Fruit fly (Drosophila melanogaster): ENCODE results near the gene Srp19.

DNA sequence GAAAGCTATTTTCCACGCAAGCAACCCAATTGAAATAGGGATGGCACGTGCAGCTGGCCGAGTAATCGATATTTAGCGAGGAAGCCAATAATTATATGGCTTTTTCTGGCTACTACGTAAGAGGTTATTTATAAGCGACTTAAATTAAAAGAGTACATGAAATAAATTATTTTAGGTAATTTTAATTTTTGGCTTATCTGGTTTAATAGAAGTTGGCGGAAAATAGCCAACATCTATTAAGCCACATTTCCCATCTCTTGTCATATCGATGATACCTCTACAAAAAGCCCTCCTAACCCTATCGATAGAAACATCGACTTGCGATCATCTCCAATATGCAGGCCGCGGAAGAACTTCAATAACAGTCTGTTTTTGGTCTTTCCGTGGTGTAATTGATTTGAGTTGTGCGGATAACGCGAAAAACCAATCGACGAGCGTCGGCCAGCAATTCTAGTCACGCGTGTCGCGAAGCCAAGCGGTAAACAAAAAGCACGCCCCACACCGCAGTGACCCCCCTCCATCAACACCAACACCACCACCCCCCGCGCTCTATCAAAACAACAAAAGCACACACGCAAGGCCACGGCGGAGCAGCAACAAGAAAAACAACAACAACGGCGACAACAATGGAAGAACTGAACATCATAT lies at the start of gene Srp19, which contains the start of gene qm:
- TF ChIP-seq usp (GFP tag; optimal IDR thresholded peaks at IDR 0.05) (no peak), pan (optimal IDR thresholded peaks at IDR 0.05) (no peak), psq (optimal IDR thresholded peaks at IDR 0.05) (no peak)

Measured in whole organism.